Worm (Caenorhabditis elegans): ENCODE data around the gene cpt-6.

DNA sequence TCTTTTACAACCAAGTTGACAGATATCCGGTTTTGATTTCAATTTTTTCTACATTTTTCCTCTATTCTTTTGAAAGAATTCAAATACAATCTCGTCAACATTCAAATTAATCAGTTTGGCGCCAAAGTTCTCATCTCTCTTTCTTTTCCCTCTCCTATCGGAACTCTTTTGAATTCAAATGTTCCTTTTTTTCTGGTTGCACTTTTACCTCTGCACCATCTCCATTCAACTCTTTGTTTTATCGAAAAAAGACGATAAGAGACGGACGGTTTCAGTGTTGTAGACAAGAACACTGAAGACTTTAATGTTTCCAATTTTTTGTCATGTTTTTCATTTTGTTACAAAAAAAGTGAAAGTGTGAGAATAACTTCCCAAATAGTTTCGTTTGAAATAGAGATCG is 17.7 kb downstream of the cpt-6 start:
- TF ChIP-seq ama-1 (optimal IDR thresholded peaks at IDR 0.05) (no peak), nhr-85 (tag) (no peak), fkh-10 (GFP tag; optimal IDR thresholded peaks at IDR 0.05) (no peak)

Measured in whole organism, L1 larva.